Worm (Caenorhabditis elegans) whole organism, midembryonic: ENCODE data around the gene str-35.

Source experiments
- T22C8.4 ChIP-seq: fragments of 200-800 bp; sonication (Bioruptor generic); IDR thresholded peaks from 2 replicates; pipeline ENCODE4 v1.3.6; 2022; ENCODE audit warnings: missing genetic modification characterization, missing compliant biosample characterization
- cog-1 ChIP-seq: sonication (generic microtip); optimal IDR thresholded peaks from 2 replicates; lab custom pipeline; 2016; ENCODE audit warnings: missing genetic modification characterization, missing compliant biosample characterization
- flt-1 ChIP-seq: fragments of 200-800 bp; sonication (Bioruptor generic); IDR thresholded peaks from 2 replicates; pipeline ENCODE4 v1.3.6; 2022; ENCODE audit warnings: missing genetic modification characterization, missing compliant biosample characterization
- klf-2 ChIP-seq: fragments of 200-800 bp; sonication (Bioruptor generic); conservative IDR thresholded peaks from 2 replicates; pipeline ENCODE4 v1.3.6; 2022; ENCODE audit warnings: missing genetic modification reagents, missing genetic modification characterization, missing compliant biosample characterization
- med-1 ChIP-seq: sonication (generic microtip); optimal IDR thresholded peaks from 2 replicates; lab custom pipeline; 2017; ENCODE audit warnings: missing genetic modification characterization, mild to moderate bottlenecking, missing compliant biosample characterization, antibody characterized with exemption, missing genetic modification reagents; ENCODE audit not compliant: insufficient read depth
- ref-1 ChIP-seq: fragments of 200-800 bp; sonication (Bioruptor generic); conservative IDR thresholded peaks from 2 replicates; pipeline ENCODE4 v1.3.6; 2022; ENCODE audit warnings: missing genetic modification reagents, missing genetic modification characterization, missing compliant biosample characterization
- tab-1 ChIP-seq: fragments of 200-800 bp; sonication (Bioruptor generic); IDR thresholded peaks from 2 replicates; pipeline ENCODE4 v1.3.6; 2022; ENCODE audit warnings: missing genetic modification characterization, missing compliant biosample characterization
- ztf-23 ChIP-seq: fragments of 200-800 bp; sonication (Bioruptor generic); IDR thresholded peaks from 2 replicates; pipeline ENCODE4 v1.3.6; 2022; ENCODE audit warnings: missing genetic modification reagents, missing genetic modification characterization, missing compliant biosample characterization
- ztf-29 ChIP-seq: fragments of 200-800 bp; sonication (Bioruptor generic); IDR thresholded peaks from 2 replicates; pipeline ENCODE4 v1.3.6; 2022; ENCODE audit warnings: missing genetic modification reagents, missing genetic modification characterization, missing compliant biosample characterization

str-35 gene

ce11 chrV:4454634-4455033, 20.0 kb upstream of the str-35 start, which contains the start of gene gnrr-5:
Gene gnrr-5, minus strand, starts transcription at chrV:4454734.
- TF ChIP-seq ztf-29, result no peak
- no peak for TF ChIP-seq ztf-23 (GFP tag; lab: Robert Waterston, UW)
- TF ChIP-seq med-1 (GFP tag; lab: Kevin White, UChicago), result no peak
- TF ChIP-seq ref-1 (GFP tag; lab: Robert Waterston, UW), result no peak
- no peak for TF ChIP-seq flt-1 (GFP tag; lab: Robert Waterston, UW)
- TF ChIP-seq cog-1 (tag; lab: Kevin White, UChicago), result no peak
- TF ChIP-seq tab-1 (GFP tag; lab: Robert Waterston, UW), result no peak
- TF ChIP-seq klf-2 (GFP tag; lab: Robert Waterston, UW), result no peak
- TF ChIP-seq T22C8.4 (GFP tag; lab: Robert Waterston, UW), result no peak

ce11 chrV:4471065-4471464, 3.6 kb upstream of the str-35 start, which contains the start of gene T08H10.3:
Gene T08H10.3, plus strand, starts transcription at chrV:4471365.
- TF ChIP-seq flt-1 (GFP tag; lab: Robert Waterston, UW) (no peak), ztf-23 (GFP tag; lab: Robert Waterston, UW) (no peak), ztf-29 (no peak), tab-1 (GFP tag; lab: Robert Waterston, UW) (no peak), ref-1 (GFP tag; lab: Robert Waterston, UW) (no peak), med-1 (GFP tag; lab: Kevin White, UChicago) (no peak), klf-2 (GFP tag; lab: Robert Waterston, UW) (no peak), cog-1 (tag; lab: Kevin White, UChicago) (no peak), T22C8.4 (GFP tag; lab: Robert Waterston, UW) (no peak)

- TF ChIP-seq klf-2 (GFP tag; lab: Robert Waterston, UW), result no peak
- TF ChIP-seq T22C8.4 (GFP tag; lab: Robert Waterston, UW), result no peak
- no peak for TF ChIP-seq cog-1 (tag; lab: Kevin White, UChicago)
- no peak for TF ChIP-seq med-1 (GFP tag; lab: Kevin White, UChicago)
- TF ChIP-seq flt-1 (GFP tag; lab: Robert Waterston, UW), result no peak
- no peak for TF ChIP-seq tab-1 (GFP tag; lab: Robert Waterston, UW)
- no peak for TF ChIP-seq ztf-23 (GFP tag; lab: Robert Waterston, UW)
- no peak for TF ChIP-seq ref-1 (GFP tag; lab: Robert Waterston, UW)
- TF ChIP-seq ztf-29, result no peak
These were observed 7.2 kb downstream of the str-35 start for ce11 chrV:4481823-4482222.

ce11 chrV:4483049-4483507, 8.4 kb downstream of the str-35 start, which contains the start of gene exc-15:
Gene exc-15, plus strand, starts transcription at chrV:4483459.
- TF ChIP-seq ztf-23 (GFP tag; lab: Robert Waterston, UW) (no peak), klf-2 (GFP tag; lab: Robert Waterston, UW) (no peak), tab-1 (GFP tag; lab: Robert Waterston, UW) (no peak), ref-1 (GFP tag; lab: Robert Waterston, UW) (no peak), med-1 (GFP tag; lab: Kevin White, UChicago) (no peak), T22C8.4 (GFP tag; lab: Robert Waterston, UW) (no peak), ztf-29 (no peak), flt-1 (GFP tag; lab: Robert Waterston, UW) (no peak), cog-1 (tag; lab: Kevin White, UChicago) (no peak)

- TF ChIP-seq ztf-23 (GFP tag; lab: Robert Waterston, UW) (no peak), tab-1 (GFP tag; lab: Robert Waterston, UW) (no peak), ref-1 (GFP tag; lab: Robert Waterston, UW) (no peak), T22C8.4 (GFP tag; lab: Robert Waterston, UW) (no peak), flt-1 (GFP tag; lab: Robert Waterston, UW) (no peak), med-1 (GFP tag; lab: Kevin White, UChicago) (no peak), ztf-29 (no peak), klf-2 (GFP tag; lab: Robert Waterston, UW) (no peak), cog-1 (tag; lab: Kevin White, UChicago) (no peak)
These were observed 12.0 kb downstream of the str-35 start for ce11 chrV:4486626-4487025.

ce11 chrV:4487888-4488287, 13.2 kb downstream of the str-35 start:
- no peak for TF ChIP-seq tab-1 (GFP tag; lab: Robert Waterston, UW)
- TF ChIP-seq flt-1 (GFP tag; lab: Robert Waterston, UW), result no peak
- no peak for TF ChIP-seq cog-1 (tag; lab: Kevin White, UChicago)
- no peak for TF ChIP-seq T22C8.4 (GFP tag; lab: Robert Waterston, UW)
- no peak for TF ChIP-seq klf-2 (GFP tag; lab: Robert Waterston, UW)
- TF ChIP-seq ztf-23 (GFP tag; lab: Robert Waterston, UW), result no peak
- no peak for TF ChIP-seq ztf-29
- TF ChIP-seq ref-1 (GFP tag; lab: Robert Waterston, UW), result no peak
- TF ChIP-seq med-1 (GFP tag; lab: Kevin White, UChicago), result no peak

ce11 chrV:4488989-4489388, 14.3 kb downstream of the str-35 start:
- TF ChIP-seq ztf-29, result no peak
- no peak for TF ChIP-seq flt-1 (GFP tag; lab: Robert Waterston, UW)
- no peak for TF ChIP-seq ztf-23 (GFP tag; lab: Robert Waterston, UW)
- TF ChIP-seq med-1 (GFP tag; lab: Kevin White, UChicago), result no peak
- TF ChIP-seq cog-1 (tag; lab: Kevin White, UChicago), result no peak

- no peak for TF ChIP-seq ztf-29
- TF ChIP-seq cog-1 (tag; lab: Kevin White, UChicago), result no peak
- TF ChIP-seq T22C8.4 (GFP tag; lab: Robert Waterston, UW), result no peak
- no peak for TF ChIP-seq flt-1 (GFP tag; lab: Robert Waterston, UW)
- TF ChIP-seq tab-1 (GFP tag; lab: Robert Waterston, UW), result no peak
- no peak for TF ChIP-seq ref-1 (GFP tag; lab: Robert Waterston, UW)
- TF ChIP-seq ztf-23 (GFP tag; lab: Robert Waterston, UW), result no peak
- no peak for TF ChIP-seq klf-2 (GFP tag; lab: Robert Waterston, UW)
- TF ChIP-seq med-1 (GFP tag; lab: Kevin White, UChicago), result no peak
These were observed 15.2 kb downstream of the str-35 start for ce11 chrV:4489893-4490292.
